Worm (Caenorhabditis elegans): ENCODE results near the gene K02F6.1.

DNA sequence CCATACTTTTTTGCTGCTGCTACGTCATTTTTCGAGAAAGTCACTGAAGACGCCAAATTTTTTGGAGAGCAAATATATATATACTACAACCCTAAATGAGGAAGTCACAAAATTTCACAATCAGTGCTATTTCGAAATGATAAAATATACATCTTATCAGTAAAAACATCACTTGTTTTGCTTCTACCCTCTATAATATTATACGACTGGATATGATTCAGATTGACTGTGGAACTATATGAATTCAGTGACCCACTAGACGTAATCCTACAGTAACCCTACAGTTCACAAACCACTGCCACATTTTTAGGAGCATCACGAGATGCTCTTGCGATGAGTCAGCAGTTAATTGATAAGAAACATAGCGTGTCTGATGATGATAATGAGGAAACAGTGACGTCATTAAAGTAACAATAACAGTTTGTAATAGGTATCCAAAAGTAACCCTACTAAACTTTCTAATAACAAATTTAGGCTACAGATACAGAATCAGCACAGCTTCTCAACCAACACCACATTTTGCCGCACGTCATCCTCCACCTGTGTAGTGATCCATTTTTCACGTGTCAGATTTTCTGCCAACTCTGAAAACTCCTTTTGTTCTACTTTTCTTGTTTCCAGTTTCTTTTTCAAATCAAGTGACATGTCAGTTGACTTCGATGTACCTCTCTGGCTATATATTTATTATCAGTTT, 33.2 kb downstream of the K02F6.1 start, which contains the start of the genes F33H12.7 and sri-39:
- TF ChIP-seq unc-62 (GFP tag; optimal IDR thresholded peaks at IDR 0.05) (no peak), ztf-11 (tag; optimal IDR thresholded peaks at IDR 0.05) (no peak), nhr-11 (tag; optimal IDR thresholded peaks at IDR 0.05) (no peak), egl-27 (tag; optimal IDR thresholded peaks at IDR 0.05) (no peak), lin-13 (GFP tag; optimal IDR thresholded peaks at IDR 0.05) (no peak), lin-39 (tag; optimal IDR thresholded peaks at IDR 0.05) (no peak), snpc-4 (tag; optimal IDR thresholded peaks at IDR 0.05) (no peak)
